Fruit fly (Drosophila melanogaster) whole organism, prepupa: Measurements from ENCODE around the gene ppk31.

ENCODE experiments used
- Blimp-1 ChIP-seq: fragments of 200-800 bp; sonication (Bioruptor generic); optimal IDR thresholded peaks from 3 replicates; lab custom pipeline; 2017; ENCODE audit warnings: missing biosample characterization, missing genetic modification characterization, mild to moderate bottlenecking, moderate library complexity, missing genetic modification reagents
- CG10669 ChIP-seq: fragments of 200-800 bp; sonication (Bioruptor generic); optimal IDR thresholded peaks from 3 replicates; lab custom pipeline; 2018; ENCODE audit warnings: missing biosample characterization, mild to moderate bottlenecking, missing genetic modification characterization, moderate library complexity
- CG11294 ChIP-seq: fragments of 200-800 bp; sonication (Bioruptor generic); IDR thresholded peaks from 2 replicates; pipeline ENCODE4 v1.3.6; 2022; ENCODE audit warnings: missing biosample characterization, missing genetic modification characterization
- CG11762 ChIP-seq: fragments of 200-800 bp; sonication (Bioruptor generic); optimal IDR thresholded peaks from 3 replicates; lab custom pipeline; 2016; ENCODE audit warnings: missing biosample characterization, missing genetic modification characterization; ENCODE audit not compliant: insufficient read depth
- CG15336 ChIP-seq: fragments of 200-800 bp; sonication (Bioruptor generic); IDR thresholded peaks from 2 replicates; pipeline ENCODE4 v1.3.6; 2022; ENCODE audit warnings: missing biosample characterization, missing genetic modification characterization
- CG16779 ChIP-seq: fragments of 200-800 bp; sonication (Bioruptor generic); optimal IDR thresholded peaks from 3 replicates; lab custom pipeline; 2017; ENCODE audit warnings: missing biosample characterization, mild to moderate bottlenecking, missing genetic modification characterization
- CG3032 ChIP-seq: fragments of 200-800 bp; optimal IDR thresholded peaks from 2 replicates; lab custom pipeline; 2019; ENCODE audit warnings: missing biosample characterization, mild to moderate bottlenecking, missing genetic modification characterization, moderate library complexity
- CG31627 ChIP-seq: fragments of 200-800 bp; sonication (Bioruptor generic); optimal IDR thresholded peaks from 3 replicates; lab custom pipeline; 2016; ENCODE audit warnings: missing biosample characterization, missing genetic modification characterization
- CG32006 ChIP-seq: fragments of 200-800 bp; sonication (Bioruptor generic); optimal IDR thresholded peaks from 3 replicates; lab custom pipeline; 2017; ENCODE audit warnings: missing biosample characterization, mild to moderate bottlenecking, missing genetic modification characterization
- CG3919 ChIP-seq: fragments of 200-800 bp; sonication (Bioruptor generic); optimal IDR thresholded peaks from 3 replicates; lab custom pipeline; 2016; ENCODE audit warnings: missing biosample characterization, missing genetic modification characterization
- CG6163 ChIP-seq: fragments of 200-800 bp; sonication (Bioruptor generic); IDR thresholded peaks from 3 replicates; pipeline ENCODE4 v1.3.6; 2022; ENCODE audit warnings: missing biosample characterization, missing genetic modification characterization
- CG6792 ChIP-seq: fragments of 200-800 bp; sonication (Bioruptor generic); optimal IDR thresholded peaks from 3 replicates; lab custom pipeline; 2016; ENCODE audit warnings: missing biosample characterization, missing genetic modification characterization
- CG8319 ChIP-seq: fragments of 200-800 bp; sonication (Bioruptor generic); optimal IDR thresholded peaks from 3 replicates; lab custom pipeline; 2016; ENCODE audit warnings: missing biosample characterization, missing genetic modification characterization
- CG8632 ChIP-seq: fragments of 200-800 bp; sonication (Bioruptor generic); optimal IDR thresholded peaks from 3 replicates; lab custom pipeline; 2016; ENCODE audit warnings: missing biosample characterization, missing genetic modification characterization
- CG9139 ChIP-seq: fragments of 200-800 bp; sonication (Bioruptor generic); optimal IDR thresholded peaks from 3 replicates; lab custom pipeline; 2017; ENCODE audit warnings: missing biosample characterization, mild to moderate bottlenecking, missing genetic modification characterization
- Eip78C ChIP-seq: fragments of 200-800 bp; sonication (Bioruptor generic); peaks from one replicate; lab custom pipeline; 2016; ENCODE audit warnings: missing biosample characterization, missing genetic modification characterization
- Eip93F ChIP-seq: fragments of 200-800 bp; sonication (Bioruptor generic); optimal IDR thresholded peaks from 2 replicates; lab custom pipeline; 2016; ENCODE audit warnings: missing biosample characterization, mild to moderate bottlenecking, missing genetic modification characterization
- Ets96B ChIP-seq: fragments of 200-800 bp; optimal IDR thresholded peaks from 2 replicates; lab custom pipeline; 2019; ENCODE audit warnings: missing biosample characterization, mild to moderate bottlenecking, missing genetic modification characterization, moderate library complexity
- Gug ChIP-seq: fragments of 200-800 bp; sonication (Bioruptor generic); IDR thresholded peaks from 2 replicates; pipeline ENCODE4 v1.3.6; 2022; ENCODE audit warnings: missing biosample characterization, missing genetic modification characterization
- Lpt ChIP-seq: fragments of 200-800 bp; sonication (Bioruptor generic); optimal IDR thresholded peaks from 3 replicates; lab custom pipeline; 2016; ENCODE audit warnings: missing biosample characterization, missing genetic modification characterization
- Met ChIP-seq: fragments of 200-800 bp; sonication (Bioruptor generic); optimal IDR thresholded peaks from 3 replicates; lab custom pipeline; 2016; ENCODE audit warnings: missing biosample characterization, missing genetic modification characterization
- Sox102F ChIP-seq: fragments of 200-800 bp; sonication (Bioruptor generic); optimal IDR thresholded peaks from 2 replicates; lab custom pipeline; 2016; ENCODE audit warnings: missing biosample characterization, mild to moderate bottlenecking, missing genetic modification characterization
- Sox15 ChIP-seq: fragments of 200-800 bp; sonication (Bioruptor generic); optimal IDR thresholded peaks from 3 replicates; lab custom pipeline; 2016; ENCODE audit warnings: missing biosample characterization, missing genetic modification characterization
- dsx ChIP-seq: fragments of 200-800 bp; optimal IDR thresholded peaks from 3 replicates; lab custom pipeline; 2019; ENCODE audit warnings: missing biosample characterization, mild to moderate bottlenecking, missing genetic modification characterization, moderate library complexity; ENCODE audit not compliant: poor library complexity, severe bottlenecking
- esn ChIP-seq: fragments of 200-800 bp; sonication (Bioruptor generic); optimal IDR thresholded peaks from 2 replicates; lab custom pipeline; 2016; ENCODE audit warnings: missing biosample characterization, mild to moderate bottlenecking, missing genetic modification characterization, moderate library complexity
- fd59A ChIP-seq: fragments of 200-800 bp; sonication (Bioruptor generic); optimal IDR thresholded peaks from 2 replicates; lab custom pipeline; 2017; ENCODE audit warnings: missing biosample characterization, mild to moderate bottlenecking, missing genetic modification characterization, missing genetic modification reagents
- lz ChIP-seq: fragments of 200-800 bp; sonication (Bioruptor generic); optimal IDR thresholded peaks from 3 replicates; lab custom pipeline; 2016; ENCODE audit warnings: missing biosample characterization, missing genetic modification characterization
- ss ChIP-seq, 2 experiments: fragments of 200-800 bp; sonication (Bioruptor generic); optimal IDR thresholded peaks; 2 replicates in 1 of 2; 3 replicates in 1 of 2; lab custom pipeline; 2017 to 2018; ENCODE audit warnings: mild to moderate bottlenecking in 2 of 2, missing biosample characterization in 2 of 2, missing genetic modification characterization in 2 of 2, moderate library complexity in 1 of 2
- svp ChIP-seq: fragments of 200-800 bp; sonication (Bioruptor generic); peaks from one replicate; lab custom pipeline; 2016; ENCODE audit warnings: missing biosample characterization, missing genetic modification characterization
- vri ChIP-seq: fragments of 200-800 bp; sonication (Bioruptor generic); optimal IDR thresholded peaks from 3 replicates; lab custom pipeline; 2016; ENCODE audit warnings: missing biosample characterization, mild to moderate bottlenecking, missing genetic modification characterization

Gene ppk31

DNA sequence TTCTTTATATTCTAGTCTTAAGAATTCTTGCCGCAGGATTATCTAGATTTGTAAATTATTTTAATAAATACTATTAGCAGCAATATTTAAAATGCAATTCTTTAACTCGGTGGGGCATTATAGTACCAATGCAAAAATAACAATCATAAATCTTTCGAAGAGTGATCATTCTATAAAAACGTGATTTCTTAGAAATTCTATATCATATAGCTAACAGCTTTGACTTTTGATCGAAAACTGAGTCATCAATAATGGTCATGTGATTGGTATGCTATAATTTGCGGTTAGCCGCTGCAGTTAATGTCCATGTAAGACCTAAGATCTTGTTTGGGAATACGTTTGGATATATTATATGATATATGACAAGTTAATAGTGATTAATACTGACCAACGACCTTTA, at the start of gene ppk31:
Gene ppk31, plus strand, starts transcription at position 301 of the 400 bp plus-strand sequence.
- no peak for TF ChIP-seq svp
- no peak for TF ChIP-seq CG9139 (GFP tag; lab: Kevin White, UChicago)
- TF ChIP-seq CG11294 (GFP tag; lab: Robert Waterston, UW): no peak
- TF ChIP-seq Sox102F (GFP tag; lab: Kevin White, UChicago): no peak
- no peak for TF ChIP-seq esn (GFP tag; lab: Kevin White, UChicago)
- no peak for TF ChIP-seq ss (GFP tag; optimal IDR thresholded peaks at IDR 0.05; lab: Kevin White, UChicago)
- TF ChIP-seq CG10669 (GFP tag; lab: Kevin White, UChicago): no peak
- TF ChIP-seq CG16779: no peak
- no peak for TF ChIP-seq CG31627 (GFP tag; lab: Kevin White, UChicago)
- no peak for TF ChIP-seq CG3032 (tag; lab: Kevin White, UChicago)
- no peak for TF ChIP-seq dsx (GFP tag; lab: Kevin White, UChicago)
- no peak for TF ChIP-seq fd59A
- TF ChIP-seq CG3919: no peak
- no peak for TF ChIP-seq CG6792 (GFP tag; lab: Kevin White, UChicago)
- no peak for TF ChIP-seq CG6163
- TF ChIP-seq Gug (GFP tag; lab: Robert Waterston, UW): no peak

- TF ChIP-seq esn (GFP tag; lab: Kevin White, UChicago): peak; percentile 17
- TF ChIP-seq CG32006 (GFP tag; lab: Kevin White, UChicago): no peak
Measured at dm6 chr3R:27116465-27117092, 46.3 kb upstream of the ppk31 start, which contains the start of the genes CG6066 and CG5880. TSS of gene CG6066 (minus strand) at chr3R:27116707. TSS of gene CG5880 (plus strand) at chr3R:27116745.

DNA sequence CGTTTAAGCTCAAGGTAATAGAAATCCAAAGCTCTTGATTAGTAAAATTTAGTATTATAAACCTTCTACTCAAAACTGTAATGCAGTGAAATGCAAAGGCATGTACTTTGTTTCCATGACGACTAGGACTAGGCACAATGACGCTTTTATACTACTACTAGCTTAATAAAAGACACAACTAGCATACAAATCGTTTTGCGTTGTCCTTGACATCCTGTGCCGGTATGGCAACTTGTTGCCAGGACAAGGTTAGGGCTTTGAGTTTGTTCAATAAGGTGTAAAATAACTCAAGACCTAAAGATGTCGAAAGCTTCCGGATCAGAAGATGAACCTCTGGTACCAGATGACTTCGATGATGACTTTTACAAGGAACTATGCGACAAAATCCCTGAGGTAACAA, 44.6 kb upstream of the ppk31 start, which contains the start of gene CG5882:
Gene CG5882, plus strand, starts transcription at position 301 of the 400 bp plus-strand sequence.
- TF ChIP-seq ss (GFP tag; optimal IDR thresholded peaks at IDR 0.05; lab: Kevin White, UChicago) (no peak), CG15336 (GFP tag; lab: Robert Waterston, UW) (no peak), CG3919 (no peak), Ets96B (tag; lab: Kevin White, UChicago) (no peak)

DNA sequence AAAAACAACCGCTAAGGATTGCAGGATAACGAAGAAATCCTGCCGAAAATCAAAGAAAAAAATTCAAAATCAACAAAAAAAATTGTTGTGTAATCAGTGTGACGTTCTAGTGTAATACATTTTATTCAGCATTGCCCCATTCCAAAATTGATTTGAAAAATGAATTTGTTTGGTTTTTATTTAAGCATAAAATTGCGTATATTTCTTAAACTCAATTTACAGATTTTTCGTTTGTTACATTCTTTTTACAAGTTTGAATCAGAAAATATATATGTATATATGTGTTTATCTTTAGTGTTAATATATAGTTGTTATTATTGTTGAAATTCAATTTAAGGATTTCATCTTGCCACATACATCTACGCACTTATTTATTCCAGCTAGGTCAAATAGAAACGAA, 38.3 kb upstream of the ppk31 start, which contains the start of gene CG6059:
Gene CG6059, minus strand, starts transcription at position 101 of the 400 bp plus-strand sequence.
- TF ChIP-seq CG8319 (GFP tag; lab: Kevin White, UChicago) (no peak), Lpt (no peak), Met (GFP tag; lab: Kevin White, UChicago) (no peak), CG8632 (GFP tag; lab: Kevin White, UChicago) (no peak), Blimp-1 (no peak), CG11762 (GFP tag; lab: Kevin White, UChicago) (no peak), CG3919 (no peak), lz (GFP tag; lab: Kevin White, UChicago) (no peak)

dm6 chr3R:27128723-27129122, 34.2 kb upstream of the ppk31 start:
- TF ChIP-seq Eip78C (no peak), Sox15 (GFP tag; lab: Kevin White, UChicago) (no peak), Eip93F (GFP tag; lab: Kevin White, UChicago) (peak; percentile 51), Lpt (no peak), vri (GFP tag; lab: Kevin White, UChicago) (peak; percentile 61), CG3919 (no peak), CG6163 (0 out of 3 replicates have a peak, but pooled peaks have one; percentile 12), svp (peak; percentile 99)
